Worm (Caenorhabditis elegans): ENCODE results near the gene ham-1.

ham-1 gene

DNA sequence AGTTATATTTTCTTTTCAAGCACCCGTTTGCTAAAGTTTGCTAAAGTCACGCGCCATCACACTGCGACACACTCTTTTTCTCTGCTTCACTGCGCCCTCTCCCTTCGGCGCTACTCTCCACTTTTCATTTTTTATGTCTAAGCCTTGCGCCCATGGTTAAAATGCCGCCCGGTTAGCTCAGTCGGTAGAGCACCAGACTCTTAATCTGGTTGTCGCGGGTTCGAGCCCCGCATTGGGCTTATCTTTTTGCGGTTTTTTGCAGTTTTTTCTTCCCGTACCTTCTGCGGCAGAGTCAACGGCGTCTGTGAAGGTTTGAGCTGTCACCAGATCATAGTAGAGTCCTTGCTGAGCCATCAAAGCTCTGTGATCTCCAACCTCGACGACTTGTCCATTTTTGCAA is 52.6 kb downstream of the ham-1 start (continued):
- TF ChIP-seq zfh-2 (GFP tag; conservative IDR thresholded peaks at IDR 0.05) = peak; percentile 71
- TF ChIP-seq hmg-1.2 (GFP tag; IDR thresholded peaks at IDR 0.05) = peak; percentile 89
- TF ChIP-seq zim-3 (tag; optimal IDR thresholded peaks at IDR 0.05) = peak; percentile 76
- TF ChIP-seq F39B2.1 (GFP tag; IDR thresholded peaks at IDR 0.05) = no peak
- TF ChIP-seq Y95B8A.8 (GFP tag; IDR thresholded peaks at IDR 0.05) = peak; percentile 77
- TF ChIP-seq lag-1 (GFP tag; IDR thresholded peaks at IDR 0.05) = no peak
- no peak for TF ChIP-seq pha-4 (tag; optimal IDR thresholded peaks at IDR 0.05)
- peak; percentile 72 for TF ChIP-seq somi-1 (GFP tag; optimal IDR thresholded peaks at IDR 0.05)
